Worm (Caenorhabditis elegans) whole organism, L4 larva: Measurements from ENCODE around the gene ivph-3.

Source experiments
- dve-1 ChIP-seq: sonication (generic microtip); optimal IDR thresholded peaks from 2 replicates; lab custom pipeline; 2017; ENCODE audit warnings: antibody characterized with exemption, mild to moderate bottlenecking, missing genetic modification characterization, missing compliant biosample characterization; ENCODE audit not compliant: insufficient read depth
- nhr-42 ChIP-seq: fragments of 200-800 bp; sonication (Bioruptor generic); IDR thresholded peaks from 2 replicates; pipeline ENCODE4 v1.3.6; 2022; ENCODE audit warnings: missing genetic modification characterization, missing compliant biosample characterization

The ivph-3 gene

ce11 chrIV:3101208-3101607, 47.7 kb downstream of the ivph-3 start:
- TF ChIP-seq dve-1 (tag; lab: Kevin White, UChicago), result no peak
- no peak for TF ChIP-seq nhr-42 (GFP tag; lab: Robert Waterston, UW)
- TF ChIP-seq, all 104 proteins: peak for 0
